Worm (Caenorhabditis elegans) whole organism, L4/young adult: ENCODE measurements around the gene gldi-11.

Source experiments
- W03F9.2 ChIP-seq: fragments of 150-350 bp; optimal IDR thresholded peaks from 2 replicates; lab custom pipeline; 2014; ENCODE audit warnings: missing biosample characterization, missing genetic modification characterization
- dao-5 ChIP-seq: sonication (generic microtip); optimal IDR thresholded peaks from 2 replicates; lab custom pipeline; 2016; ENCODE audit warnings: missing genotype, missing genetic modification characterization, moderate library complexity, missing compliant biosample characterization
- him-1 ChIP-seq: sonication (generic microtip); optimal IDR thresholded peaks from 2 replicates; lab custom pipeline; 2016; ENCODE audit warnings: missing genotype, missing genetic modification reagents, missing genetic modification characterization, missing compliant biosample characterization

The gldi-11 gene

ce11 chrII:4967636-4968035, 22.0 kb upstream of the gldi-11 start:
- TF ChIP-seq W03F9.2 (tag; lab: Kevin White, UChicago) = no peak
- TF ChIP-seq him-1 (tag; lab: Kevin White, UChicago) = no peak
- TF ChIP-seq dao-5 (tag; lab: Kevin White, UChicago) = no peak

- TF ChIP-seq dao-5 (tag; lab: Kevin White, UChicago) (no peak), him-1 (tag; lab: Kevin White, UChicago) (no peak)
These were observed 21.0 kb upstream of the gldi-11 start for ce11 chrII:4966576-4966975.

ce11 chrII:4960690-4961089, 15.1 kb upstream of the gldi-11 start:
- TF ChIP-seq W03F9.2 (tag; lab: Kevin White, UChicago) = peak; percentile 9
- TF ChIP-seq him-1 (tag; lab: Kevin White, UChicago) = no peak

- TF ChIP-seq him-1 (tag; lab: Kevin White, UChicago) (no peak), W03F9.2 (tag; lab: Kevin White, UChicago) (no peak), dao-5 (tag; lab: Kevin White, UChicago) (no peak)
These were observed 14.1 kb upstream of the gldi-11 start, which contains the start of gene ulp-2 for ce11 chrII:4959719-4960118. ulp-2 (minus strand) TSS chrII:4959876.

- TF ChIP-seq dao-5 (tag; lab: Kevin White, UChicago) (no peak), W03F9.2 (tag; lab: Kevin White, UChicago) (peak; percentile 38), him-1 (tag; lab: Kevin White, UChicago) (no peak)
These were observed 9.8 kb upstream of the gldi-11 start, which contains the start of gene pbs-3 for ce11 chrII:4955353-4955752. pbs-3 (minus strand) TSS chrII:4955427.

ce11 chrII:4954099-4954959, 8.7 kb upstream of the gldi-11 start:
- TF ChIP-seq him-1 (tag; lab: Kevin White, UChicago) (no peak), dao-5 (tag; lab: Kevin White, UChicago) (no peak), W03F9.2 (tag; lab: Kevin White, UChicago) (no peak)

ce11 chrII:4953289-4953688, 7.7 kb upstream of the gldi-11 start, which contains the start of gene ndx-3:
ndx-3 (plus strand) TSS chrII:4953589.
- no peak for TF ChIP-seq W03F9.2 (tag; lab: Kevin White, UChicago)
- TF ChIP-seq dao-5 (tag; lab: Kevin White, UChicago) = no peak
- no peak for TF ChIP-seq him-1 (tag; lab: Kevin White, UChicago)

- no peak for TF ChIP-seq dao-5 (tag; lab: Kevin White, UChicago)
- TF ChIP-seq him-1 (tag; lab: Kevin White, UChicago) = no peak
- TF ChIP-seq W03F9.2 (tag; lab: Kevin White, UChicago) = no peak
These were observed 3.9 kb upstream of the gldi-11 start, which contains the start of the genes try-1 and zyg-12 for ce11 chrII:4949380-4949950. try-1 (minus strand) TSS chrII:4949527. zyg-12 (plus strand) TSS chrII:4949900.

- TF ChIP-seq him-1 (tag; lab: Kevin White, UChicago) (no peak), W03F9.2 (tag; lab: Kevin White, UChicago) (no peak), dao-5 (tag; lab: Kevin White, UChicago) (no peak)
These were observed 2.5 kb upstream of the gldi-11 start for ce11 chrII:4948118-4948517.

- no peak for TF ChIP-seq dao-5 (tag; lab: Kevin White, UChicago)
- TF ChIP-seq him-1 (tag; lab: Kevin White, UChicago) = no peak
- no peak for TF ChIP-seq W03F9.2 (tag; lab: Kevin White, UChicago)
These were observed 1.2 kb upstream of the gldi-11 start for ce11 chrII:4946775-4947174.

ce11 chrII:4943849-4944248, 1.7 kb downstream of the gldi-11 start, which contains the start of gene mdt-4:
mdt-4 (minus strand) TSS chrII:4943949.
- TF ChIP-seq W03F9.2 (tag; lab: Kevin White, UChicago) (no peak), dao-5 (tag; lab: Kevin White, UChicago) (no peak), him-1 (tag; lab: Kevin White, UChicago) (no peak)

ce11 chrII:4942829-4943228, 2.8 kb downstream of the gldi-11 start:
- no peak for TF ChIP-seq W03F9.2 (tag; lab: Kevin White, UChicago)
- no peak for TF ChIP-seq him-1 (tag; lab: Kevin White, UChicago)
- no peak for TF ChIP-seq dao-5 (tag; lab: Kevin White, UChicago)

ce11 chrII:4942397-4942796, 3.2 kb downstream of the gldi-11 start:
- TF ChIP-seq W03F9.2 (tag; lab: Kevin White, UChicago) (no peak), him-1 (tag; lab: Kevin White, UChicago) (no peak), dao-5 (tag; lab: Kevin White, UChicago) (peak; percentile 44)
